Worm (Caenorhabditis elegans) whole organism, L2 larva: ENCODE measurements around the gene cup-14.

Experiments used
- ZK546.5 ChIP-seq: sonication (generic microtip); optimal IDR thresholded peaks from 2 replicates; lab custom pipeline; 2017; ENCODE audit warnings: missing biosample characterization, missing genetic modification characterization
- ama-1 ChIP-seq: fragments of 150-350 bp; optimal IDR thresholded peaks from 2 replicates; lab custom pipeline; 2018; ENCODE audit warnings: inconsistent platforms
- elt-3 ChIP-seq: sonication (generic microtip); optimal IDR thresholded peaks from 2 replicates; lab custom pipeline; 2017; ENCODE audit warnings: missing biosample characterization, missing genetic modification characterization
- gmeb-1 ChIP-seq: fragments of 150-350 bp; optimal IDR thresholded peaks from 2 replicates; lab custom pipeline; 2014; ENCODE audit warnings: missing biosample characterization, missing genetic modification characterization
- lin-39 ChIP-seq: fragments of 150-350 bp; optimal IDR thresholded peaks from 2 replicates; lab custom pipeline; 2014; ENCODE audit warnings: missing biosample characterization, missing genetic modification reagents, missing genetic modification characterization
- mab-5 ChIP-seq: fragments of 150-350 bp; optimal IDR thresholded peaks from 2 replicates; lab custom pipeline; 2014; ENCODE audit warnings: missing biosample characterization, missing genetic modification characterization
- mdl-1 ChIP-seq, 2 experiments: fragments of 150-350 bp in 1 of 2; sonication (generic microtip) in 1 of 2; optimal IDR thresholded peaks; 2 replicates each; lab custom pipeline; 2017; ENCODE audit warnings: missing biosample characterization in 2 of 2, missing genetic modification characterization in 2 of 2
- nhr-12 ChIP-seq: fragments of 150-350 bp; optimal IDR thresholded peaks from 2 replicates; lab custom pipeline; 2014; ENCODE audit warnings: missing biosample characterization, missing genetic modification characterization
- peb-1 ChIP-seq: fragments of 150-350 bp; optimal IDR thresholded peaks from 2 replicates; lab custom pipeline; 2014; ENCODE audit warnings: missing biosample characterization, missing genetic modification characterization
- skn-1 ChIP-seq: sonication (generic microtip); optimal IDR thresholded peaks from 2 replicates; lab custom pipeline; 2017; ENCODE audit warnings: missing biosample characterization, missing genetic modification characterization
- snpc-4 ChIP-seq: fragments of 150-350 bp; optimal IDR thresholded peaks from 2 replicates; lab custom pipeline; 2014; ENCODE audit warnings: missing biosample characterization, missing genetic modification characterization
- unc-62 ChIP-seq: fragments of 150-350 bp; optimal IDR thresholded peaks from 2 replicates; lab custom pipeline; 2014; ENCODE audit warnings: missing biosample characterization, missing genetic modification reagents, missing genetic modification characterization

DNA sequence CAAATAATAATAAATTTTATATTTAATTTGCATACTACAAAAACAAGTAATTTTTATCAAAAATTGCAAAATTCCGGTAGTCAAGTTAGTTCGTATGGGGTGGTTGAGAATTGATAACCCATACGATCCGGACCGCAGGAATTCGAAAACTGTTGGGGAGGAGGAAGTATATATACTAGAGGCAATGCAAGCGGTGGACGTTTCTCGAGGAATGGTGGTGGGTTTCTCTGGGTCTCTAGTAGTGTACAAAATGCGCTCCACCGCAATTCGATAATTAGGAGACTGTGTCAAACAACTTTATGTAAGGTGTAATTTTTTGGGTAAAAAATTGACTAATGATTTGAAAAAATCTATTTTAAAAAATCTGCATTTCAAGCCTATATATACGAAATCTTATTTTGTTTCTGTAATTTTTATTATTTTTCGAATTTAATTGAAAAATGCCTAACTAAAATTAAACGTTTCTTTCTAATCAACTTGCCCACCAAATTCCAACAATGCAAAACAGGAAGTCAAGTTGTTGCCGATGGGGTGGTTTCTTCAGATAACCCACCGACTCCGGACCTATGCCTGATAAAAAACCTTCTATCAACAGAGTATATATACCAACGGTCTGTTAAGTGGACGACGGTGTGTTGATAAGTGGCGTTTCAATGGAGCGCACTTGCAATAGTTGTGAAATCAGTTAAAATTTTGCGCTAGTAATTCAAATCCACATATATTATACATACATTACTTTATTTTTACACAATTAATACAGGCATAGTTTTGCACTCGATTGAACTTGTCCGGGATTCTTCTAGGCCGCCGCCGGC, 37.5 kb downstream of the cup-14 start:
- TF ChIP-seq elt-3 (tag; lab: Kevin White, UChicago) = no peak
- TF ChIP-seq nhr-12 (tag; lab: Kevin White, UChicago) = peak; percentile 47
- TF ChIP-seq skn-1 (tag; lab: Kevin White, UChicago) = no peak
- peak; percentile 84 for TF ChIP-seq gmeb-1
- no peak for TF ChIP-seq lin-39 (tag; lab: Kevin White, UChicago)
- peak; percentile 100 for TF ChIP-seq snpc-4 (tag; lab: Kevin White, UChicago)
- TF ChIP-seq ZK546.5 (tag; lab: Kevin White, UChicago) = no peak
- peak; percentile 77 for TF ChIP-seq mab-5
- no peak for TF ChIP-seq unc-62 (GFP tag; lab: Kevin White, UChicago)
- TF ChIP-seq mdl-1 (tag; optimal IDR thresholded peaks at IDR 0.05; lab: Kevin White, UChicago) = peak; percentile 61 to 62
- no peak for TF ChIP-seq peb-1 (tag; lab: Kevin White, UChicago)
- peak; percentile 76 for TF ChIP-seq ama-1 (lab: Kevin White, UChicago)
